Fruit fly (Drosophila melanogaster) whole organism, pupa: ENCODE measurements around the gene S.

Source experiments
- CG10348 ChIP-seq: fragments of 200-800 bp; sonication (Bioruptor generic); IDR thresholded peaks from 2 replicates; pipeline ENCODE4 v1.3.6; 2022; ENCODE audit warnings: missing biosample characterization, missing genetic modification characterization
- CG12605 ChIP-seq: fragments of 200-800 bp; sonication (Bioruptor generic); IDR thresholded peaks from 2 replicates; pipeline ENCODE4 v1.3.6; 2022; ENCODE audit warnings: missing biosample characterization, missing genetic modification characterization
- CG13204 ChIP-seq: fragments of 200-800 bp; sonication (Bioruptor generic); optimal IDR thresholded peaks from 2 replicates; lab custom pipeline; 2018; ENCODE audit warnings: missing biosample characterization, mild to moderate bottlenecking, missing genetic modification characterization, moderate library complexity
- CG14655 ChIP-seq: fragments of 200-800 bp; sonication (Bioruptor generic); optimal IDR thresholded peaks from 3 replicates; lab custom pipeline; 2017; ENCODE audit warnings: mild to moderate bottlenecking, missing biosample characterization, missing genetic modification reagents, missing genetic modification characterization
- CG15710 ChIP-seq: fragments of 200-800 bp; sonication (Bioruptor generic); optimal IDR thresholded peaks from 2 replicates; lab custom pipeline; 2018; ENCODE audit warnings: missing biosample characterization, mild to moderate bottlenecking, missing genetic modification characterization, moderate library complexity
- CG17806 ChIP-seq: fragments of 200-800 bp; sonication (Bioruptor generic); optimal IDR thresholded peaks from 2 replicates; lab custom pipeline; 2018; ENCODE audit warnings: missing biosample characterization, mild to moderate bottlenecking, missing genetic modification characterization, moderate library complexity
- CG32121 ChIP-seq: fragments of 200-800 bp; sonication (Bioruptor generic); IDR thresholded peaks from 2 replicates; pipeline ENCODE4 v1.3.6; 2022; ENCODE audit warnings: missing biosample characterization, missing genetic modification characterization
- CG34367 ChIP-seq: fragments of 200-800 bp; sonication (Bioruptor generic); optimal IDR thresholded peaks from 2 replicates; lab custom pipeline; 2018; ENCODE audit warnings: missing biosample characterization, mild to moderate bottlenecking, missing genetic modification characterization
- CG4496 ChIP-seq: fragments of 200-800 bp; sonication (Bioruptor generic); IDR thresholded peaks from 3 replicates; pipeline ENCODE4 v1.3.6; 2022; ENCODE audit warnings: missing biosample characterization, missing genetic modification characterization
- CG8159 ChIP-seq: fragments of 200-800 bp; sonication (Bioruptor generic); optimal IDR thresholded peaks from 3 replicates; lab custom pipeline; 2018; ENCODE audit warnings: missing biosample characterization, mild to moderate bottlenecking, missing genetic modification characterization, moderate library complexity
- CG8301 ChIP-seq: fragments of 200-800 bp; sonication (Bioruptor generic); optimal IDR thresholded peaks from 2 replicates; lab custom pipeline; 2018; ENCODE audit warnings: missing biosample characterization, mild to moderate bottlenecking, missing genetic modification characterization
- CG9948 ChIP-seq: fragments of 200-800 bp; sonication (Bioruptor generic); optimal IDR thresholded peaks from 2 replicates; lab custom pipeline; 2018; ENCODE audit warnings: missing biosample characterization, mild to moderate bottlenecking, missing genetic modification characterization, moderate library complexity
- D1 ChIP-seq: fragments of 200-800 bp; sonication (Bioruptor generic); optimal IDR thresholded peaks from 2 replicates; lab custom pipeline; 2018; ENCODE audit warnings: missing biosample characterization, mild to moderate bottlenecking, missing genetic modification characterization, moderate library complexity
- EcR ChIP-seq: fragments of 200-800 bp; sonication (Bioruptor generic); optimal IDR thresholded peaks from 3 replicates; lab custom pipeline; 2019; ENCODE audit warnings: missing biosample characterization, missing genetic modification characterization, mild to moderate bottlenecking, moderate library complexity, missing genetic modification reagents
- Ets98B ChIP-seq: fragments of 200-800 bp; sonication (Bioruptor generic); IDR thresholded peaks from 2 replicates; pipeline ENCODE4 v1.3.6; 2022; ENCODE audit warnings: missing biosample characterization, missing genetic modification characterization
- Pif1A ChIP-seq: fragments of 200-800 bp; sonication (Bioruptor generic); optimal IDR thresholded peaks from 3 replicates; lab custom pipeline; 2016; ENCODE audit warnings: missing biosample characterization, missing genetic modification characterization
- Pif1B ChIP-seq: fragments of 200-800 bp; sonication (Bioruptor generic); optimal IDR thresholded peaks from 3 replicates; lab custom pipeline; 2016; ENCODE audit warnings: missing biosample characterization, missing genetic modification characterization
- Snoo ChIP-seq: fragments of 200-800 bp; sonication (Bioruptor generic); optimal IDR thresholded peaks from 3 replicates; lab custom pipeline; 2017; ENCODE audit warnings: missing biosample characterization, mild to moderate bottlenecking, missing genetic modification characterization, inconsistent platforms
- fd96Ca ChIP-seq: fragments of 200-800 bp; sonication (Bioruptor generic); IDR thresholded peaks from 3 replicates; pipeline ENCODE4 v1.3.6; 2022; ENCODE audit warnings: missing biosample characterization, missing genetic modification characterization
- gl ChIP-seq: fragments of 200-800 bp; sonication (Bioruptor generic); optimal IDR thresholded peaks from 2 replicates; lab custom pipeline; 2018; ENCODE audit warnings: missing biosample characterization, mild to moderate bottlenecking, missing genetic modification characterization
- rn ChIP-seq: fragments of 200-800 bp; sonication (Bioruptor generic); IDR thresholded peaks from 2 replicates; pipeline ENCODE4 v1.3.6; 2022; ENCODE audit warnings: missing biosample characterization, missing genetic modification characterization

The S gene

DNA sequence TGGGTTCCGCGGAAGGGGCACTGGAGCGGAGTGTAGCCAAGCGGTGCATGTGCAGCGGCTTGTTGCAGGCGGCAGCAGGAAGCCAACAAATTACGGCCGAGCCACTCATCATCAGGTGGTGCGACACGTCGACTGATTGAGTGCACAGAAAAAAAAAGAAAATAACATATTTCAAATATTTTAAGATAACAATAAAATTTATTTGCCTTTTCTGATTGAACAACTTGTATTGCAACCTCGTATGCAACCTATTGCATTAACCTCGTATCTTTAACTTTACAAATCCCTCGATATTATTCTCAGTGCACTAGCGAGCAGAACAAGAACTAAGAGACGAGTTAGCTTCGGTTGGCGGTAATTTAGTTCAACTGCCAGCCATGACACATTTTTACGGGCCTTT is 7.3 kb downstream of the S start:
- TF ChIP-seq rn, result no peak
- TF ChIP-seq CG12605 (GFP tag; lab: Robert Waterston, UW), result no peak
- TF ChIP-seq gl (tag; lab: Kevin White, UChicago), result peak; percentile 50
- peak; percentile 75 for TF ChIP-seq CG8301 (tag; lab: Kevin White, UChicago)
- peak; percentile 63 for TF ChIP-seq CG34367 (tag; lab: Kevin White, UChicago)
- peak; percentile 79 for TF ChIP-seq CG14655
- peak; percentile 59 for TF ChIP-seq Ets98B (GFP tag; lab: Robert Waterston, UW)
- peak; percentile 72 for TF ChIP-seq CG8159 (tag; lab: Kevin White, UChicago)
- peak; percentile 53 for TF ChIP-seq Snoo
- peak; percentile 68 for TF ChIP-seq CG9948 (tag; lab: Kevin White, UChicago)
- peak; percentile 44 for TF ChIP-seq Pif1B (GFP tag; lab: Kevin White, UChicago)
- TF ChIP-seq CG13204 (GFP tag; lab: Kevin White, UChicago), result no peak
- TF ChIP-seq CG10348 (GFP tag; lab: Robert Waterston, UW), result no peak
- TF ChIP-seq CG4496, result peak; percentile 68; the same call in 2 of the 3 replicates
- TF ChIP-seq CG32121 (GFP tag; lab: Robert Waterston, UW), result peak; percentile 39; the same call in 1 of the 2 replicates
- peak; percentile 72; the same call in 2 of the 3 replicates for TF ChIP-seq fd96Ca (GFP tag; lab: Robert Waterston, UW)
- TF ChIP-seq D1 (tag; lab: Kevin White, UChicago), result peak; percentile 5
- peak; percentile 70 for TF ChIP-seq CG17806 (tag; lab: Kevin White, UChicago)
- peak; percentile 70 for TF ChIP-seq CG15710 (tag; lab: Kevin White, UChicago)
- TF ChIP-seq Pif1A, result peak; percentile 69
- no peak for TF ChIP-seq EcR

- TF ChIP-seq fd96Ca (GFP tag; lab: Robert Waterston, UW) (no peak), EcR (no peak), Ets98B (GFP tag; lab: Robert Waterston, UW) (no peak)
These were observed 8.1 kb downstream of the S start for dm6 chr2L:1069475-1069874.

DNA sequence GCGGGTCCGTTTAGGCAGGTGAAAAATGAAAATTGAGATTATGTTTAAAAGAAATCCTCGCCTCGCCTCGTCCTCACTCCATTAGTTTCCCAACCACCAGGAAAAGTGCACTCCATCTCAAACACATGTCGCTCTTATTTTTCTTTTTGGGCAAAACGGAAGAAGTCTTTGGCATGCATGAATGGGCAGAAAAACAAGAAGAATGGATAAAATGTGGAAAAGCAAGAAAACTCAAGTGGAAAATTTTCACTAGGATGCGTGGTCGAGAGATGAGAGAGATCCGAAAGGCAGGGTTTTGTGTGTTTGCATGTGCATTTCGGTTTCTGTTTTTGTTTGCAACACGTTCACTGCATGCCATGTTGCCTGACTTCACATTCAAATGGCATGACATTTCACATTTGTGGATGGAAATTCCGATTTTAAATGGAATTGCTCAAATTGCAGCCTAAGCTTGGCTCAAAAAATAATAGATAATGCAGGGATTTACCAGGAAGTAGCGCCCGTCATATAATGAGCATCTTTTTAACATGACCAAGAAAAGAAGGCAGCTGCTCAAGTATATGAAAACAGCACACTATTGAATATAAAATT is 9.0 kb downstream of the S start:
- no peak for TF ChIP-seq Snoo
- no peak for TF ChIP-seq CG13204 (GFP tag; lab: Kevin White, UChicago)
- no peak for TF ChIP-seq CG8301 (tag; lab: Kevin White, UChicago)
- no peak for TF ChIP-seq D1 (tag; lab: Kevin White, UChicago)
- TF ChIP-seq CG9948 (tag; lab: Kevin White, UChicago), result no peak
- no peak for TF ChIP-seq CG15710 (tag; lab: Kevin White, UChicago)
- no peak for TF ChIP-seq CG12605 (GFP tag; lab: Robert Waterston, UW)
- no peak for TF ChIP-seq fd96Ca (GFP tag; lab: Robert Waterston, UW)
- TF ChIP-seq EcR, result no peak
- no peak for TF ChIP-seq CG32121 (GFP tag; lab: Robert Waterston, UW)
- TF ChIP-seq Ets98B (GFP tag; lab: Robert Waterston, UW), result no peak
- no peak for TF ChIP-seq CG14655

DNA sequence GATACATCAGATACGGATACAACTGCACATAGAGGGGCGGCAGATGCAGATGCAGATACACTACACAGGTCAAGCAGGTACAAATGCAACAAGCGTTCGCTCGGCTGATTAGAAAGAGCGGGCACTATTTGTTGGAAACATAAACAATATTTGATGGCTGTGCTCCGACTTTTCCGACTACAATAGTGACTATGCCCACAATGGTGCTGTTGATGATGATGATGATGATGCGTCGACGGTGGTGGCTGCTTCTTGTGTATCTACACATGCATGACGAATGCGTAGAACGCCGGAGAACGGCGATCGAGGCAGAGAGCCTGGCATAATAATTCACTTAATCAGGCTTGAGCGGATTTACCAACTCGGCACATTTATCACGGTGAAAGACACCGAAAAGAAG is 9.6 kb downstream of the S start:
- TF ChIP-seq Ets98B (GFP tag; lab: Robert Waterston, UW) (no peak), CG14655 (no peak), Pif1A (no peak), CG13204 (GFP tag; lab: Kevin White, UChicago) (no peak), CG8159 (tag; lab: Kevin White, UChicago) (no peak), CG12605 (GFP tag; lab: Robert Waterston, UW) (no peak), rn (no peak), EcR (no peak), CG4496 (no peak), CG17806 (tag; lab: Kevin White, UChicago) (no peak), CG8301 (tag; lab: Kevin White, UChicago) (no peak), CG32121 (GFP tag; lab: Robert Waterston, UW) (no peak), Snoo (no peak), CG10348 (GFP tag; lab: Robert Waterston, UW) (no peak)

- TF ChIP-seq CG8159 (tag; lab: Kevin White, UChicago) (no peak), gl (tag; lab: Kevin White, UChicago) (no peak), rn (no peak), CG13204 (GFP tag; lab: Kevin White, UChicago) (no peak), CG8301 (tag; lab: Kevin White, UChicago) (no peak), CG32121 (GFP tag; lab: Robert Waterston, UW) (no peak), CG4496 (no peak), Ets98B (GFP tag; lab: Robert Waterston, UW) (no peak), CG17806 (tag; lab: Kevin White, UChicago) (no peak), Snoo (no peak), Pif1B (GFP tag; lab: Kevin White, UChicago) (no peak), CG12605 (GFP tag; lab: Robert Waterston, UW) (no peak), CG15710 (tag; lab: Kevin White, UChicago) (no peak), CG10348 (GFP tag; lab: Robert Waterston, UW) (no peak)
- TF ChIP-seq, all 21 proteins: peak for 0
These were observed 11.3 kb downstream of the S start for dm6 chr2L:1066330-1066729.

- TF ChIP-seq rn (0 out of 2 replicates have a peak, but pooled peaks have one; percentile 4), CG8301 (tag; lab: Kevin White, UChicago) (peak; percentile 71), CG8159 (tag; lab: Kevin White, UChicago) (peak; percentile 77), CG9948 (tag; lab: Kevin White, UChicago) (peak; percentile 84), Ets98B (GFP tag; lab: Robert Waterston, UW) (peak; percentile 39), CG10348 (GFP tag; lab: Robert Waterston, UW) (no peak), Pif1A (peak; percentile 80), CG15710 (tag; lab: Kevin White, UChicago) (peak; percentile 86), CG32121 (GFP tag; lab: Robert Waterston, UW) (peak; percentile 28; the same call in 1 of the 2 replicates), D1 (tag; lab: Kevin White, UChicago) (no peak), fd96Ca (GFP tag; lab: Robert Waterston, UW) (peak; percentile 80), CG14655 (peak; percentile 81), CG13204 (GFP tag; lab: Kevin White, UChicago) (peak; percentile 60), Snoo (peak; percentile 78), gl (tag; lab: Kevin White, UChicago) (peak; percentile 69), CG17806 (tag; lab: Kevin White, UChicago) (peak; percentile 84), Pif1B (GFP tag; lab: Kevin White, UChicago) (peak; percentile 65), CG12605 (GFP tag; lab: Robert Waterston, UW) (peak; percentile 59; the same call in 1 of the 2 replicates), CG34367 (tag; lab: Kevin White, UChicago) (peak; percentile 81), EcR (peak; percentile 57), CG4496 (peak; percentile 83)
These were observed 12.6 kb downstream of the S start for dm6 chr2L:1065038-1065437.
